Worm (Caenorhabditis elegans): ENCODE data around the gene M153.3.

The M153.3 gene

ce11 chrX:12121285-12121684, 21.4 kb upstream of the M153.3 start, which contains the start of gene lgc-17:
TSS of gene lgc-17 (plus strand) at chrX:12121585.
- no peak for TF ChIP-seq tra-4 (tag; optimal IDR thresholded peaks at IDR 0.05)
- TF ChIP-seq aly-1 (tag; optimal IDR thresholded peaks at IDR 0.05), result no peak
- no peak for TF ChIP-seq hmg-4 (GFP tag; optimal IDR thresholded peaks at IDR 0.05)
- TF ChIP-seq tbx-37 (GFP tag; conservative IDR thresholded peaks at IDR 0.05), result no peak
- TF ChIP-seq ceh-36 (tag; optimal IDR thresholded peaks at IDR 0.05), result no peak
- no peak for TF ChIP-seq hmbx-1 (tag; optimal IDR thresholded peaks at IDR 0.05)
- no peak for TF ChIP-seq ets-7 (tag; optimal IDR thresholded peaks at IDR 0.05)
- no peak for TF ChIP-seq ceh-13 (GFP tag; optimal IDR thresholded peaks at IDR 0.05)
- no peak for TF ChIP-seq scrt-1 (GFP tag; IDR thresholded peaks at IDR 0.05)
- no peak for TF ChIP-seq B0310.2 (tag; optimal IDR thresholded peaks at IDR 0.05)
- TF ChIP-seq pes-1 (GFP tag; IDR thresholded peaks at IDR 0.05), result no peak
- no peak for TF ChIP-seq flt-1 (GFP tag; IDR thresholded peaks at IDR 0.05)
- TF ChIP-seq F13C5.2 (tag; optimal IDR thresholded peaks at IDR 0.05), result no peak
- TF ChIP-seq hnd-1 (tag; optimal IDR thresholded peaks at IDR 0.05), result no peak
- TF ChIP-seq tbx-11 (GFP tag; IDR thresholded peaks at IDR 0.05), result no peak

DNA sequence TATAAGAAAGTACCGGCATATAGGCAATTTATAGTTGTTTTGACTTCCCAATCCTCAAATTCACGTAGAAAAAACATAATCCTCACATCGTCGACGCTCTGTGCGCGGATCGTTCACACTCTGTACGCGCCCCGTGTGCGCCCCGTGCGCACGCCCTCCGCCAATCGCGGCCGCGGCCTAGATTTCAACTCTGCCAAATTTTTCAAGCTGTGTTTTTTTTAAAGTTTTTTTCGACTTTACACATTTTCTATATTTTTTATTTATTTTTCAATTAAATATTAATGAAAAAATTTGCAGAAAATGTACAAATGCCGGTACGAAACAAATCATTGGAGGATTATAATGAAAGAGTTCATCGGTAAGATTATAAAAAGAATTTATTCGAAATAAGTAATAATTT, 19.5 kb upstream of the M153.3 start, which contains the start of gene T01H10.11:
Gene T01H10.11 (plus strand): TSS at position 301 of the 400 bp plus-strand sequence.
- no peak for TF ChIP-seq F13C5.2 (tag; optimal IDR thresholded peaks at IDR 0.05)
- no peak for TF ChIP-seq hmbx-1 (tag; optimal IDR thresholded peaks at IDR 0.05)
- TF ChIP-seq ama-1 (optimal IDR thresholded peaks at IDR 0.05), result no peak
- no peak for TF ChIP-seq sea-1 (GFP tag; conservative IDR thresholded peaks at IDR 0.05)
- TF ChIP-seq aly-1 (tag; optimal IDR thresholded peaks at IDR 0.05), result no peak
- TF ChIP-seq pes-1 (GFP tag; IDR thresholded peaks at IDR 0.05), result no peak
- TF ChIP-seq ceh-13 (GFP tag; optimal IDR thresholded peaks at IDR 0.05), result no peak

ce11 chrX:12125308-12125707, 17.4 kb upstream of the M153.3 start, which contains the start of gene lgc-18:
TSS of gene lgc-18 (plus strand) at chrX:12125608.
- no peak for TF ChIP-seq ets-7 (tag; optimal IDR thresholded peaks at IDR 0.05)
- no peak for TF ChIP-seq ama-1 (optimal IDR thresholded peaks at IDR 0.05)
- TF ChIP-seq flt-1 (GFP tag; IDR thresholded peaks at IDR 0.05), result no peak
- no peak for TF ChIP-seq pes-1 (GFP tag; IDR thresholded peaks at IDR 0.05)

DNA sequence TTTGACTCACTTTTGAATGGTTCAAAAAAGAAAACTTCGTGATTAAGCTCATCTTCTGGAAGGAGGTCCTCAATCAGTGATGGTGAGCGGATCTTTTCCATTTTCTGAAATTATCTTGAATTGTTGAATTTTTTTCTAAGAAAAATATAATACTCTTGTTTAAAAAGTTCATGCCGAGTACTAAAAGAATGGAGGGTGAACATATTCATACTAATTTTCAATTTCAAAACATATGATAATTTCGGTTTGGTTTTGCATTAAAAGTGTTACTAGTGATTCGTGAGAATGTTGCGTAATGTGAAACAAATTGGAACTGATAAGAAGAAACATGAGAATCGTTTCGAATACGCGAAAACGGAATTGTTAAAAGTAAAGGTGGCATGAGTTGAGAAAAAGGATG, 1.6 kb upstream of the M153.3 start, which contains the start of gene lyst-1:
Gene lyst-1 (minus strand): TSS at position 101 of the 400 bp plus-strand sequence.
- TF ChIP-seq B0310.2 (tag; optimal IDR thresholded peaks at IDR 0.05) (no peak), hmbx-1 (tag; optimal IDR thresholded peaks at IDR 0.05) (no peak), F13C5.2 (tag; optimal IDR thresholded peaks at IDR 0.05) (no peak), tra-4 (tag; optimal IDR thresholded peaks at IDR 0.05) (no peak), scrt-1 (GFP tag; IDR thresholded peaks at IDR 0.05) (no peak), aly-1 (tag; optimal IDR thresholded peaks at IDR 0.05) (no peak), flt-1 (GFP tag; IDR thresholded peaks at IDR 0.05) (no peak), ceh-36 (tag; optimal IDR thresholded peaks at IDR 0.05) (no peak), sea-1 (GFP tag; conservative IDR thresholded peaks at IDR 0.05) (no peak), ceh-13 (GFP tag; optimal IDR thresholded peaks at IDR 0.05) (no peak)

DNA sequence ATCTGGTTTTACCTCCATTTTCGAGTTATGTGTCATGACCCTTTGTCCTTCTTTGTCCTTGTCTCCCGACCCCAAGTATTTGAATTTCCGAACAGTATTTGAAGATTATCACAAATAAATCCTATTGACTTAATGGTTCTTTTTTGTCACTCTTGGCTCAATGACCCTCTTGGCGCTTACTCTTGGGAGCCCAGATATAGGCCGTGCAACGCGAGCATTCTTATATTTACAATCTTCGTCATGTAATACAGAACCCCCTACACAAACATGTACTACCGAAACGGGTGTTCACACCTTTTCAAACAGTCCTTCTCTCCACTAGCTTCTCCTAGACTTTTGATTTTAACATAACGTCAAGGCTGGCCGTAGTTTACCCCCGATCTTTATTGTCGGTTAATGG, 1.0 kb downstream of the M153.3 start, which contains the start of gene M153.5:
Gene M153.5 (plus strand): TSS at position 301 of the 400 bp plus-strand sequence.
- no peak for TF ChIP-seq hmbx-1 (tag; optimal IDR thresholded peaks at IDR 0.05)
- TF ChIP-seq aly-1 (tag; optimal IDR thresholded peaks at IDR 0.05), result no peak
- TF ChIP-seq hnd-1 (tag; optimal IDR thresholded peaks at IDR 0.05), result no peak
- TF ChIP-seq ceh-13 (GFP tag; optimal IDR thresholded peaks at IDR 0.05), result no peak
- TF ChIP-seq hmg-4 (GFP tag; optimal IDR thresholded peaks at IDR 0.05), result no peak
- TF ChIP-seq ceh-36 (tag; optimal IDR thresholded peaks at IDR 0.05), result no peak
- no peak for TF ChIP-seq tra-4 (tag; optimal IDR thresholded peaks at IDR 0.05)
- TF ChIP-seq sea-1 (GFP tag; conservative IDR thresholded peaks at IDR 0.05), result no peak
- no peak for TF ChIP-seq ama-1 (optimal IDR thresholded peaks at IDR 0.05)
- no peak for TF ChIP-seq flt-1 (GFP tag; IDR thresholded peaks at IDR 0.05)
- no peak for TF ChIP-seq scrt-1 (GFP tag; IDR thresholded peaks at IDR 0.05)
- TF ChIP-seq pes-1 (GFP tag; IDR thresholded peaks at IDR 0.05), result no peak
- no peak for TF ChIP-seq tbx-11 (GFP tag; IDR thresholded peaks at IDR 0.05)
- no peak for TF ChIP-seq ets-7 (tag; optimal IDR thresholded peaks at IDR 0.05)
- no peak for TF ChIP-seq B0310.2 (tag; optimal IDR thresholded peaks at IDR 0.05)
- no peak for TF ChIP-seq tbx-37 (GFP tag; conservative IDR thresholded peaks at IDR 0.05)
- TF ChIP-seq F13C5.2 (tag; optimal IDR thresholded peaks at IDR 0.05), result no peak

- TF ChIP-seq ama-1 (optimal IDR thresholded peaks at IDR 0.05), result no peak
- no peak for TF ChIP-seq ceh-13 (GFP tag; optimal IDR thresholded peaks at IDR 0.05)
- no peak for TF ChIP-seq sea-1 (GFP tag; conservative IDR thresholded peaks at IDR 0.05)
- no peak for TF ChIP-seq hnd-1 (tag; optimal IDR thresholded peaks at IDR 0.05)
- no peak for TF ChIP-seq F13C5.2 (tag; optimal IDR thresholded peaks at IDR 0.05)
- TF ChIP-seq aly-1 (tag; optimal IDR thresholded peaks at IDR 0.05), result no peak
- TF ChIP-seq tra-4 (tag; optimal IDR thresholded peaks at IDR 0.05), result no peak
- TF ChIP-seq ets-7 (tag; optimal IDR thresholded peaks at IDR 0.05), result no peak
- TF ChIP-seq tbx-11 (GFP tag; IDR thresholded peaks at IDR 0.05), result no peak
- no peak for TF ChIP-seq scrt-1 (GFP tag; IDR thresholded peaks at IDR 0.05)
- no peak for TF ChIP-seq ceh-36 (tag; optimal IDR thresholded peaks at IDR 0.05)
- no peak for TF ChIP-seq pes-1 (GFP tag; IDR thresholded peaks at IDR 0.05)
- TF ChIP-seq hmbx-1 (tag; optimal IDR thresholded peaks at IDR 0.05), result no peak
Observed at ce11 chrX:12145919-12146318, 3.2 kb downstream of the M153.3 start.

DNA sequence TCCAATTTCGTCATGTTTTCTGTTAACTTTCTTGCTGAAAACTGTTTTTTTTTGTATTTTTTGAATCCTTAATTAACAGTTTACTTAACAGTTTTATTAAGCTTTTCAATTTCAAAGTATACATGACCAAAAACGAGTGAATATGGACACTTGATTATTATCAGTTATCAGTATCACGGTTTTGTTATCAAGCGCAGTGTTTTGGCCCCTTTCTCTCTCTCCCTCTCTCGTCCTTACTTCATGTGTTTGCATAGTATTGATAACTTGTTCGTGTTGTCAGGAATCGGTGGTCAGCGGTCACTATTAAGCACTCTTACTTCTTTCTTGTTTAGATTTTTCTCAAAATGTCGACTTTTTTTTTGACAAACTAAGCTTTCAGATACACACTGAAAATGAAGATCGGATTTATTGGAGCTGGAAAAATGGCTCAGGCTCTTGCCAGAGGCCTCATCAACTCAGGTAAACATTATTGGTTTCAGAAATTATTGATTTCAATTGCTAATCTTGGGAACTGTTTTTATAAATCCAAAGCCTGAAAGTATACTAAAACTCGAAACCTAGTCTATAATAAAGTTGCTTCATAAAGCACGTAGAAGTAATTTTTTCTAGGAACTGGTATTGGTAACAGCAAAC, 3.9 kb downstream of the M153.3 start, which contains the start of gene pycr-1:
Gene pycr-1 (plus strand): TSS at position 380 of the 633 bp plus-strand sequence.
- TF ChIP-seq ceh-13 (GFP tag; optimal IDR thresholded peaks at IDR 0.05) (no peak), ceh-36 (tag; optimal IDR thresholded peaks at IDR 0.05) (no peak), scrt-1 (GFP tag; IDR thresholded peaks at IDR 0.05) (no peak), pes-1 (GFP tag; IDR thresholded peaks at IDR 0.05) (no peak), hmbx-1 (tag; optimal IDR thresholded peaks at IDR 0.05) (no peak), B0310.2 (tag; optimal IDR thresholded peaks at IDR 0.05) (no peak), flt-1 (GFP tag; IDR thresholded peaks at IDR 0.05) (no peak), tbx-11 (GFP tag; IDR thresholded peaks at IDR 0.05) (no peak), tbx-37 (GFP tag; conservative IDR thresholded peaks at IDR 0.05) (no peak), tra-4 (tag; optimal IDR thresholded peaks at IDR 0.05) (no peak), hnd-1 (tag; optimal IDR thresholded peaks at IDR 0.05) (no peak), sea-1 (GFP tag; conservative IDR thresholded peaks at IDR 0.05) (no peak), aly-1 (tag; optimal IDR thresholded peaks at IDR 0.05) (no peak), hmg-4 (GFP tag; optimal IDR thresholded peaks at IDR 0.05) (no peak), F13C5.2 (tag; optimal IDR thresholded peaks at IDR 0.05) (no peak)

All from whole organism, early embryonic.